Worm (Caenorhabditis elegans) whole organism, L4 larva: Measurements from ENCODE around the gene puf-7.

Source experiments
- daf-12 ChIP-seq: fragments of 150-350 bp; optimal IDR thresholded peaks from 2 replicates; lab custom pipeline; 2014; ENCODE audit warnings: missing biosample characterization, missing genetic modification reagents, missing genetic modification characterization
- nhr-237 ChIP-seq: sonication (generic microtip); optimal IDR thresholded peaks from 2 replicates; lab custom pipeline; 2017; ENCODE audit warnings: missing biosample characterization, missing genetic modification characterization
- nhr-77 ChIP-seq: fragments of 150-350 bp; optimal IDR thresholded peaks from 2 replicates; lab custom pipeline; 2014; ENCODE audit warnings: missing biosample characterization, missing genetic modification characterization
- pqm-1 ChIP-seq: sonication (generic microtip); optimal IDR thresholded peaks from 2 replicates; lab custom pipeline; 2017; ENCODE audit warnings: missing biosample characterization, missing genetic modification characterization
- unc-62 ChIP-seq, 3 experiments: fragments of 150-350 bp in 1 of 3; sonication (generic microtip); optimal IDR thresholded peaks in 2 of 3; peaks in 1 of 3; 1 replicate in 1 of 3; 2 replicates in 2 of 3; lab custom pipeline; 2014 to 2017; ENCODE audit warnings: missing biosample characterization in 3 of 3, missing genetic modification characterization in 3 of 3, missing genetic modification reagents in 3 of 3, missing genotype in 1 of 3

DNA sequence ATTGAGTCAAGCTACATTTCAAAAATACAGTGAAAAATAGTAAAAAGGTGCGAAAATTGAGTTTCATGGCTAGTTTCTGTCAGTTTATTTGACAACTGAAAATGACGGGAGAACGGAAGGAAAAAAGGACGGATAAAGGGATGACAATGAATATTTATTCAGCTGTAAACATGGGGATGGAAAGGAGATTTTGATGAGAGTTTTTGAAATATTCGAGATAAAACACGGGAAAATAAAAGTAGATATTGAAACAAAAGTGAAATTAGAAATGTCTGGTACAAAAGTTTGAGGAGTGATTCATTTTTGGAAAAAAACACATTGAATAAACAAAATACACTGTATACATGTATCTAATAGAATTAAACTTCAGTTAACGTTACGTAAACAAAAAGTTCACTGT, 4.3 kb upstream of the puf-7 start, which contains the start of gene T11F8.12:
- TF ChIP-seq pqm-1 (tag; lab: Kevin White, UChicago) (no peak), unc-62 (GFP tag; optimal IDR thresholded peaks at IDR 0.05 in 1 of 2; lab: Kevin White, UChicago) (no peak), unc-62 (tag; optimal IDR thresholded peaks at IDR 0.05; lab: Kevin White, UChicago) (no peak), nhr-237 (no peak), nhr-77 (tag; lab: Kevin White, UChicago) (no peak), daf-12 (no peak)
